Fruit fly (Drosophila melanogaster) S2 (cell line): ENCODE results near the gene Rpn5.

ENCODE experiments used
- CG8478 ChIP-seq: fragments of >200 bp; optimal IDR thresholded peaks from 2 replicates; lab custom pipeline; 2018
- CTCF ChIP-seq, 2 experiments: fragments of >200 bp; optimal IDR thresholded peaks; 2 replicates each; lab custom pipeline; 2018

The Rpn5 gene

dm6 chr3R:5840870-5841269, 51.6 kb downstream of the Rpn5 start, which contains the start of gene CG1213:
Gene CG1213, plus strand, starts transcription at chr3R:5841170.
- TF ChIP-seq CTCF (optimal IDR thresholded peaks at IDR 0.05; lab: Kevin White, UChicago) (no peak), CG8478 (lab: Kevin White, UChicago) (no peak)
